Worm (Caenorhabditis elegans) whole organism, young adult: Measurements from ENCODE around the gene EEED8.15.

Source experiments
- B0336.3 ChIP-seq: fragments of 200-800 bp; sonication (Bioruptor generic); IDR thresholded peaks from 2 replicates; pipeline ENCODE4 v1.3.6; 2022; ENCODE audit warnings: missing genetic modification characterization, missing compliant biosample characterization
- F23B12.7 ChIP-seq: sonication (generic microtip); optimal IDR thresholded peaks from 2 replicates; lab custom pipeline; 2017; ENCODE audit warnings: missing genetic modification characterization, mild to moderate bottlenecking, missing compliant biosample characterization, antibody characterized with exemption, moderate library complexity; ENCODE audit not compliant: insufficient read depth
- F49E8.2 ChIP-seq: sonication (generic microtip); optimal IDR thresholded peaks from 3 replicates; lab custom pipeline; 2017; ENCODE audit warnings: missing genetic modification characterization, mild to moderate bottlenecking, missing compliant biosample characterization, antibody characterized with exemption, moderate library complexity; ENCODE audit not compliant: insufficient read depth
- F55B11.4 ChIP-seq: sonication (generic microtip); optimal IDR thresholded peaks from 2 replicates; lab custom pipeline; 2016; ENCODE audit warnings: missing compliant biosample characterization, missing genetic modification characterization, borderline replicate concordance; ENCODE audit not compliant: insufficient read depth
- T26A5.8 ChIP-seq: sonication (generic microtip); optimal IDR thresholded peaks from 2 replicates; lab custom pipeline; 2016; ENCODE audit warnings: missing genetic modification characterization, missing compliant biosample characterization
- Y53F4B.3 ChIP-seq: fragments of 200-800 bp; sonication (Bioruptor generic); IDR thresholded peaks from 2 replicates; pipeline ENCODE4 v1.3.6; 2022; ENCODE audit warnings: missing genetic modification reagents, missing genetic modification characterization, missing compliant biosample characterization
- Y53G8AR.9 ChIP-seq: fragments of 200-800 bp; sonication (Bioruptor generic); conservative IDR thresholded peaks from 2 replicates; pipeline ENCODE4 v1.3.6; 2022; ENCODE audit warnings: missing genetic modification reagents, missing genetic modification characterization, missing compliant biosample characterization
- Y56A3A.18 ChIP-seq: fragments of 200-800 bp; sonication (Bioruptor generic); IDR thresholded peaks from 2 replicates; pipeline ENCODE4 v1.3.6; 2022; ENCODE audit warnings: missing genetic modification reagents, missing genetic modification characterization, missing compliant biosample characterization
- Y95B8A.8 ChIP-seq: fragments of 200-800 bp; sonication (Bioruptor generic); IDR thresholded peaks from 2 replicates; pipeline ENCODE4 v1.3.6; 2022; ENCODE audit warnings: missing genetic modification reagents, missing genetic modification characterization, missing compliant biosample characterization
- ZK185.1 ChIP-seq: sonication (generic microtip); optimal IDR thresholded peaks from 2 replicates; lab custom pipeline; 2016; ENCODE audit warnings: mild to moderate bottlenecking, missing genetic modification characterization, missing compliant biosample characterization; ENCODE audit not compliant: poor library complexity, severe bottlenecking
- aptf-2 ChIP-seq: fragments of 200-800 bp; sonication (Bioruptor generic); conservative IDR thresholded peaks from 2 replicates; pipeline ENCODE4 v1.3.6; 2022; ENCODE audit warnings: missing genetic modification reagents, missing genetic modification characterization, missing compliant biosample characterization
- attf-3 ChIP-seq: fragments of 200-800 bp; sonication (Bioruptor generic); conservative IDR thresholded peaks from 2 replicates; pipeline ENCODE4 v1.3.6; 2022; ENCODE audit warnings: missing genetic modification reagents, missing genetic modification characterization, missing compliant biosample characterization
- attf-5 ChIP-seq: fragments of 200-800 bp; sonication (Bioruptor generic); optimal IDR thresholded peaks from 2 replicates; lab custom pipeline; 2018; ENCODE audit warnings: mild to moderate bottlenecking, missing genetic modification characterization, missing compliant biosample characterization
- cebp-1 ChIP-seq, 2 experiments: fragments of 200-800 bp in 1 of 2; sonication (Bioruptor generic) in 1 of 2; sonication (generic microtip) in 1 of 2; IDR thresholded peaks in 1 of 2; optimal IDR thresholded peaks in 1 of 2; 2 replicates each; pipeline versions ENCODE4 v1.3.6 to Lab custom; 2017 to 2022; ENCODE audit warnings: missing compliant biosample characterization in 2 of 2, missing genetic modification characterization in 2 of 2, mild to moderate bottlenecking in 1 of 2, missing genetic modification reagents in 1 of 2, moderate library complexity in 1 of 2
- ceh-58 ChIP-seq: fragments of 200-800 bp; sonication (Bioruptor generic); IDR thresholded peaks from 2 replicates; pipeline ENCODE4 v1.3.6; 2022; ENCODE audit warnings: missing genetic modification characterization, missing compliant biosample characterization
- ceh-91 ChIP-seq: fragments of 200-800 bp; sonication (Bioruptor generic); IDR thresholded peaks from 2 replicates; pipeline ENCODE4 v1.3.6; 2022; ENCODE audit warnings: missing genetic modification reagents, missing genetic modification characterization, missing compliant biosample characterization
- dpff-1 ChIP-seq: sonication (generic microtip); optimal IDR thresholded peaks from 2 replicates; lab custom pipeline; 2017; ENCODE audit warnings: mild to moderate bottlenecking, missing genetic modification characterization, missing compliant biosample characterization
- dpl-1 ChIP-seq: fragments of 150-350 bp; optimal IDR thresholded peaks from 2 replicates; lab custom pipeline; 2014; ENCODE audit warnings: missing biosample characterization, missing genetic modification reagents, missing genetic modification characterization
- him-1 ChIP-seq: sonication (generic microtip); optimal IDR thresholded peaks from 2 replicates; lab custom pipeline; 2016; ENCODE audit warnings: missing genotype, missing genetic modification reagents, missing genetic modification characterization, missing compliant biosample characterization
- hrde-1 ChIP-seq: sonication (generic microtip); optimal IDR thresholded peaks from 2 replicates; lab custom pipeline; 2016; ENCODE audit warnings: missing genetic modification characterization, mild to moderate bottlenecking, missing compliant biosample characterization, moderate library complexity, missing genotype, missing genetic modification reagents, borderline replicate concordance
- hsf-1 ChIP-seq: fragments of 200-800 bp; sonication (Bioruptor generic); IDR thresholded peaks from 2 replicates; pipeline ENCODE4 v1.3.6; 2022; ENCODE audit warnings: missing genetic modification reagents, missing genetic modification characterization, missing compliant biosample characterization
- lin-54 ChIP-seq: fragments of 200-800 bp; sonication (Bioruptor generic); optimal IDR thresholded peaks from 2 replicates; lab custom pipeline; 2018; ENCODE audit warnings: mild to moderate bottlenecking, missing genetic modification characterization, missing compliant biosample characterization
- lsl-1 ChIP-seq: fragments of 200-800 bp; sonication (Bioruptor generic); optimal IDR thresholded peaks from 2 replicates; lab custom pipeline; 2018; ENCODE audit warnings: mild to moderate bottlenecking, missing genetic modification characterization, moderate library complexity, missing compliant biosample characterization
- madf-3 ChIP-seq: fragments of 200-800 bp; sonication (Bioruptor generic); IDR thresholded peaks from 2 replicates; pipeline ENCODE4 v1.3.6; 2022; ENCODE audit warnings: missing genetic modification reagents, missing genetic modification characterization, missing compliant biosample characterization
- madf-6 ChIP-seq: fragments of 200-800 bp; sonication (Bioruptor generic); IDR thresholded peaks from 2 replicates; pipeline ENCODE4 v1.3.6; 2022; ENCODE audit warnings: missing genetic modification reagents, missing genetic modification characterization, missing compliant biosample characterization
- mcd-1 ChIP-seq: fragments of 200-800 bp; sonication (Bioruptor generic); IDR thresholded peaks from 2 replicates; pipeline ENCODE4 v1.3.6; 2022; ENCODE audit warnings: missing genetic modification reagents, missing genetic modification characterization, missing compliant biosample characterization
- mes-4 ChIP-seq: sonication (generic microtip); optimal IDR thresholded peaks from 2 replicates; lab custom pipeline; 2016; ENCODE audit warnings: missing genotype, missing genetic modification characterization, missing compliant biosample characterization
- nfyb-1 ChIP-seq: fragments of 200-800 bp; sonication (Bioruptor generic); IDR thresholded peaks from 2 replicates; pipeline ENCODE4 v1.3.6; 2022; ENCODE audit warnings: missing genetic modification reagents, missing genetic modification characterization, missing compliant biosample characterization
- nhr-80 ChIP-seq: sonication (generic microtip); optimal IDR thresholded peaks from 2 replicates; lab custom pipeline; 2016; ENCODE audit warnings: missing genetic modification characterization, missing compliant biosample characterization
- pha-4 ChIP-seq: fragments of 150-350 bp; sonication (generic microtip); optimal IDR thresholded peaks from 2 replicates; lab custom pipeline; 2014; ENCODE audit warnings: missing biosample characterization, missing genetic modification reagents, missing genetic modification characterization
- repo-1 ChIP-seq: sonication (generic microtip); optimal IDR thresholded peaks from 2 replicates; lab custom pipeline; 2017; ENCODE audit warnings: mild to moderate bottlenecking, missing genetic modification characterization, missing compliant biosample characterization
- sdz-38 ChIP-seq: sonication (generic microtip); optimal IDR thresholded peaks from 2 replicates; lab custom pipeline; 2016; ENCODE audit warnings: missing genotype, missing genetic modification characterization, missing compliant biosample characterization
- sea-2 ChIP-seq: fragments of 200-800 bp; sonication (Bioruptor generic); IDR thresholded peaks from 2 replicates; pipeline ENCODE4 v1.3.6; 2022; ENCODE audit warnings: missing genetic modification characterization, missing compliant biosample characterization
- snpc-1.3 ChIP-seq: sonication (generic microtip); optimal IDR thresholded peaks from 2 replicates; lab custom pipeline; 2017; ENCODE audit warnings: missing genetic modification characterization, mild to moderate bottlenecking, missing compliant biosample characterization, antibody characterized with exemption, moderate library complexity, missing genotype, missing genetic modification reagents; ENCODE audit not compliant: insufficient read depth
- tlf-1 ChIP-seq: fragments of 200-800 bp; sonication (Bioruptor generic); optimal IDR thresholded peaks from 2 replicates; lab custom pipeline; 2018; ENCODE audit warnings: mild to moderate bottlenecking, missing genetic modification characterization, missing compliant biosample characterization
- zfh-2 ChIP-seq: fragments of 200-800 bp; sonication (Bioruptor generic); conservative IDR thresholded peaks from 2 replicates; pipeline ENCODE4 v1.3.6; 2022; ENCODE audit warnings: missing genetic modification reagents, missing genetic modification characterization, missing compliant biosample characterization
- ztf-18 ChIP-seq: sonication (generic microtip); optimal IDR thresholded peaks from 2 replicates; lab custom pipeline; 2016; ENCODE audit warnings: missing genotype, mild to moderate bottlenecking, missing genetic modification characterization, missing compliant biosample characterization
- ztf-22 ChIP-seq: fragments of 200-800 bp; sonication (Bioruptor generic); optimal IDR thresholded peaks from 2 replicates; lab custom pipeline; 2018; ENCODE audit warnings: mild to moderate bottlenecking, missing genetic modification characterization, moderate library complexity, missing compliant biosample characterization

EEED8.15 gene

ce11 chrII:5379614-5380077, 39.4 kb upstream of the EEED8.15 start, which contains the start of gene pkc-3 (continued):
- TF ChIP-seq aptf-2 (GFP tag; lab: Robert Waterston, UW) (no peak), sea-2 (GFP tag; lab: Robert Waterston, UW) (no peak), ceh-58 (GFP tag; lab: Robert Waterston, UW) (no peak), mes-4 (tag; lab: Kevin White, UChicago) (no peak), zfh-2 (GFP tag; lab: Robert Waterston, UW) (peak; percentile 40; the same call in 1 of the 2 replicates), sdz-38 (tag; lab: Kevin White, UChicago) (no peak), F23B12.7 (tag; lab: Kevin White, UChicago) (no peak), T26A5.8 (tag; lab: Kevin White, UChicago) (no peak), snpc-1.3 (tag; lab: Kevin White, UChicago) (peak; percentile 30)

DNA sequence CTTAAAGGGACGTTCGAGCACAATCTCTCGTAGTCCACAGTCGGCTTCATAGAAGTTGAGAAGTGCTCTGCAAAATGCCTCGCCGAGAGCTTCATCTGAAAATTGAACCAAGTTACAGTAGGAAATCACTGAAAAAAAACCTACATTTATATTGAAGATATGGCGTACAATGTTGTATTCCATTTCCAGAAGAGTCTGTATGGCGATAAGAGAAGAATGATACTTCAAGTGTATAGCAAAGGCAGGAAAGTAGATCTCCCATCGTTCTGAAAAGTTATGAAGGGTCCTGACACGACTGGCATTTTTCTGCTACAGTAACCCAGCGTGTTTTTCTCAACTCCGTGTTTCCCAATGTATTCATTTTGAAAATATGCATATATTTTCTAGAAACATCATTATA, 34.7 kb upstream of the EEED8.15 start:
- no peak for TF ChIP-seq Y53F4B.3 (GFP tag; lab: Robert Waterston, UW)
- TF ChIP-seq hrde-1: peak; percentile 53
- TF ChIP-seq F55B11.4: no peak
- no peak for TF ChIP-seq pha-4 (tag; lab: Kevin White, UChicago)
- no peak for TF ChIP-seq Y95B8A.8 (GFP tag; lab: Robert Waterston, UW)
- no peak for TF ChIP-seq tlf-1 (GFP tag; lab: Kevin White, UChicago)
- no peak for TF ChIP-seq ztf-22
- no peak for TF ChIP-seq ztf-18
- TF ChIP-seq snpc-1.3 (tag; lab: Kevin White, UChicago): no peak
- TF ChIP-seq attf-3 (GFP tag; lab: Robert Waterston, UW): no peak
- 0 out of 2 replicates have a peak, but pooled peaks have one; percentile 8 for TF ChIP-seq nfyb-1 (GFP tag; lab: Robert Waterston, UW)
- TF ChIP-seq, all 124 proteins: peak for 2

- 0 out of 2 replicates have a peak, but pooled peaks have one; percentile 11 for TF ChIP-seq Y53G8AR.9 (GFP tag; lab: Robert Waterston, UW)
- TF ChIP-seq madf-3 (GFP tag; lab: Robert Waterston, UW): 0 out of 2 replicates have a peak, but pooled peaks have one; percentile 42
- TF ChIP-seq hsf-1 (GFP tag; lab: Robert Waterston, UW): 0 out of 2 replicates have a peak, but pooled peaks have one; percentile 22
- TF ChIP-seq F49E8.2 (tag; lab: Kevin White, UChicago): no peak
- TF ChIP-seq lin-54: no peak
- TF ChIP-seq Y95B8A.8 (GFP tag; lab: Robert Waterston, UW): peak; percentile 36; the same call in 1 of the 2 replicates
- peak; percentile 40; the same call in 1 of the 2 replicates for TF ChIP-seq B0336.3 (GFP tag; lab: Robert Waterston, UW)
- peak; percentile 23 for TF ChIP-seq him-1
These were observed 31.8 kb upstream of the EEED8.15 start, which contains the start of gene ccpp-6 for ce11 chrII:5387217-5387616. ccpp-6 (minus strand) TSS chrII:5387317.

DNA sequence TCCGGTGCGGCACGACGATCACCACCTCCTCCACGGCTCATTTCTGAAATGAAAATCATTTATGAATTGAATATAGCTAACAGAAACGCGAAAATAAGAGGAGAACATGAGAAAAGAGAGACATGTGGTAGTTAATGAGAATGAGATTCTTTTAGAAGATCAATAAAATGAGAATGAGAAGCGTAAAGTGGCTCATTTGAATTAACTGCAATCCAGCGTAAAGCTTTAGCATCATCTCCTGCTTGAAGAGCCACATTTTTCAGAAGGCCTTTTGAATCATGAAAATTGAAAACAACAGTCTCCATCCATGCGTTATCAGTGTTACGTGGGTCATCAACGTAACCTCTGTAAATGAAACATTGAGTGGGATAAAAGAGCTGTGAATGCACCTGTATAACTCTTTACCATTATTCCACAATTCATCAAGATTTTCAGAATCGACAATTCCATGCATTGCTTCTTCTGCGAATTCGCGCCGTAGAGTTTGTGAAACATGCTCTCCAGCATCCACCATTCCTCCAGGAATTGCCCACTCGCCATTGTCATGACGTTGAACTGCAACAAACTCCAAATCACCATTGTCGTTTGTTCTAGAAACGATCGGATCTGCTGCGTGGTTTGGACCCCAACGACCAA, 30.1 kb upstream of the EEED8.15 start, which contains the start of gene rsp-4:
TSS of gene rsp-4 (minus strand) at position 51 of the 636 bp plus-strand sequence.
- TF ChIP-seq Y56A3A.18 (GFP tag; lab: Robert Waterston, UW) (no peak), nfyb-1 (GFP tag; lab: Robert Waterston, UW) (0 out of 2 replicates have a peak, but pooled peaks have one; percentile 36)
- TF ChIP-seq, all 124 proteins: peak for 1

DNA sequence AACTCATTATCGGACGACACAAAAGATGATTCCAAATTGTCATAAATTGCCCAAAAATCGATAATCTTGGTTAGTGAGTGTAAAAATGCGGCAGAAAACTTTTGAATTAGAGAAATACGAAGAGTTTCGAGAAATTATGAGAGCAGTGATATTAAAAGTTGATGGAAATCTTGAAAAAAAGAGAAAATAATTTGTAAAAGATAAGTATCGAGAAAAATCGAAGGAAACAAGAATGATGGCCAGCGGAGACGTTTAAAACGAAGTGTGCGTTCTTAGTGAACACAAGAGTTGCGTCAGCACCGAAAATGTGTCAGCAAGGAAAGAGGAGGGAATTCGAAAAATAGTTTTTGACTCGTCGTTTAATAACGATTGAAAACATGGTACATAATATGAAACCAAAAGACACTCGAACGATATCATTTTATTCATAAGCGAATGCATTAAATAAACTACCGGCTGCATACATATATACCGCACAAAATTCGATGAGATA, 29.2 kb upstream of the EEED8.15 start, which contains the start of gene ndx-6:
TSS of gene ndx-6 (minus strand) at position 51 of the 493 bp plus-strand sequence.
- TF ChIP-seq attf-3 (GFP tag; lab: Robert Waterston, UW) (0 out of 2 replicates have a peak, but pooled peaks have one; percentile 33), attf-5 (GFP tag; lab: Kevin White, UChicago) (peak; percentile 77), ZK185.1 (tag; lab: Kevin White, UChicago) (peak; percentile 74), lsl-1 (peak; percentile 46), ceh-91 (GFP tag; lab: Robert Waterston, UW) (0 out of 2 replicates have a peak, but pooled peaks have one; percentile 33), dpff-1 (no peak), dpl-1 (GFP tag; lab: Kevin White, UChicago) (peak; percentile 92), mcd-1 (GFP tag; lab: Robert Waterston, UW) (peak; percentile 79), madf-6 (GFP tag; lab: Robert Waterston, UW) (peak; percentile 73), nhr-80 (tag; lab: Kevin White, UChicago) (peak; percentile 40), repo-1 (tag; lab: Kevin White, UChicago) (peak; percentile 58), cebp-1 (GFP tag; IDR thresholded peaks at IDR 0.05; lab: Robert Waterston, UW) (no peak), cebp-1 (tag; optimal IDR thresholded peaks at IDR 0.05; lab: Kevin White, UChicago) (peak; percentile 65), ztf-18 (peak; percentile 95), pha-4 (tag; lab: Kevin White, UChicago) (peak; percentile 50)
